Fruit fly (Drosophila melanogaster): ENCODE measurements around the gene CG8661.

CG8661 gene

DNA sequence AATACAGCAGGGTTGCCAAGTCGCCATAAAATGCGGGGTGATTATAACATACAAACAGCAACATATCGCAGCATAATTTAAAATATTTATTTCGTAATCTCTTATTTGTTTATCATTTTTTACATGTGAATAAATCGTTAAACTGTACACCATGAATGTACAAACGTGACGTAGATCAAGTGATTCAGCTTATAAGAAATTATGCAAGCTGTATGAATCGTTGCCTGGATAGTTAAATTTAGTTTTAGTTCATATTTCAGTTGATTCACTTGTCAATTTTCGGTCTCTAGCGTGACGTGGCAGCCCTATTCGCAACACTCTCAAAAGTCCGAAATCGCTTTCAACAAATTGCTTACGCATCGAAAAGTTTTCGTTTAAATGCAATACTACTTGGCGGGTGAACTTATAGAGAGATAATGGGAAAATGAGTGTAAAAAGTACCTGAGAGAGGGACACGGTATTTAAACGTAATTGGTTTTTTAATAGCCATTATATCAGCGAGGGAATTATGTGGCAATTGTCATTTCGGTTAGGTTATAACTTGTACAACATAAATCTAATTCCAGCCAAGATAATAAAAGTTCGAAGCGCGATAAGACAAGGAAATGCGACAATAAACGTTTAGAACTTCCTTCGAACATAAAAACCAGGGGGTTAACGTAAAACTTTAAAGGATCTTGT lies 7.9 kb upstream of the CG8661 start (continued):
- TF ChIP-seq Oli (tag; optimal IDR thresholded peaks at IDR 0.05) (peak; percentile 85), Mad (GFP tag; optimal IDR thresholded peaks at IDR 0.05) (peak; percentile 36), CG11723 (GFP tag; optimal IDR thresholded peaks at IDR 0.05) (peak; percentile 46), her (GFP tag; optimal IDR thresholded peaks at IDR 0.05) (peak; percentile 15), scrt (GFP tag; optimal IDR thresholded peaks at IDR 0.05) (peak; percentile 59), CG17568 (GFP tag; optimal IDR thresholded peaks at IDR 0.05) (peak; percentile 50), odd (GFP tag; optimal IDR thresholded peaks at IDR 0.05) (peak; percentile 63), CG32532 (GFP tag; IDR thresholded peaks at IDR 0.05) (peak; percentile 58; the same call in 1 of the 2 replicates), Deaf1 (tag; optimal IDR thresholded peaks at IDR 0.05) (peak; percentile 46), twi (tag; optimal IDR thresholded peaks at IDR 0.05) (peak; percentile 32), CG2875 (GFP tag; optimal IDR thresholded peaks at IDR 0.05) (peak; percentile 44), Stat92E (GFP tag; optimal IDR thresholded peaks at IDR 0.05) (no peak), p53 (GFP tag; optimal IDR thresholded peaks at IDR 0.05) (no peak), CoRest (tag; optimal IDR thresholded peaks at IDR 0.05) (peak; percentile 87), CG2120 (GFP tag; optimal IDR thresholded peaks at IDR 0.05) (peak; percentile 76), Xbp1 (GFP tag; optimal IDR thresholded peaks at IDR 0.05) (peak; percentile 63), CG1603 (tag; optimal IDR thresholded peaks at IDR 0.05) (peak; percentile 68), CG18619 (GFP tag; optimal IDR thresholded peaks at IDR 0.05) (peak; percentile 66), CG31388 (GFP tag; optimal IDR thresholded peaks at IDR 0.05) (no peak), Dp (GFP tag; optimal IDR thresholded peaks at IDR 0.05) (no peak), CG12155 (GFP tag; optimal IDR thresholded peaks at IDR 0.05) (peak; percentile 60), CG14050 (GFP tag; IDR thresholded peaks at IDR 0.05) (peak; percentile 39; the same call in 2 of the 3 replicates), luna (GFP tag; optimal IDR thresholded peaks at IDR 0.05) (peak; percentile 37), cato (GFP tag; optimal IDR thresholded peaks at IDR 0.05; ENCODE audit: borderline replicate concordance) (no peak), lmd (GFP tag; IDR thresholded peaks at IDR 0.05) (peak; percentile 68), CG15479 (GFP tag; optimal IDR thresholded peaks at IDR 0.05) (no peak), Side (GFP tag; optimal IDR thresholded peaks at IDR 0.05) (peak; percentile 4), CG2116 (GFP tag; optimal IDR thresholded peaks at IDR 0.05) (peak; percentile 26), toy (GFP tag; IDR thresholded peaks at IDR 0.05) (no peak), CG11085 (GFP tag; IDR thresholded peaks at IDR 0.05) (0 out of 2 replicates have a peak, but pooled peaks have one; percentile 6), ato (GFP tag; IDR thresholded peaks at IDR 0.05; ENCODE audit: partially characterized antibody) (no peak), stc (GFP tag; IDR thresholded peaks at IDR 0.05) (peak; percentile 48), CG11695 (GFP tag; IDR thresholded peaks at IDR 0.05) (peak; percentile 76; the same call in 2 of the 3 replicates), CG10543 (GFP tag; optimal IDR thresholded peaks at IDR 0.05) (peak; percentile 65), CG7928 (GFP tag; optimal IDR thresholded peaks at IDR 0.05) (peak; percentile 40), fd102C (GFP tag; optimal IDR thresholded peaks at IDR 0.05) (no peak), Ssrp (tag; optimal IDR thresholded peaks at IDR 0.05) (peak; percentile 64), Sry-δ (GFP tag; optimal IDR thresholded peaks at IDR 0.05) (no peak), zfh2 (GFP tag; optimal IDR thresholded peaks at IDR 0.05) (peak; percentile 58), croc (GFP tag; conservative IDR thresholded peaks at IDR 0.05) (no peak; the same call in 2 of the 3 replicates), sim (GFP tag; IDR thresholded peaks at IDR 0.05) (no peak), CG12769 (tag; optimal IDR thresholded peaks at IDR 0.05) (peak; percentile 83), CG1832 (GFP tag; optimal IDR thresholded peaks at IDR 0.05) (no peak), CG3163 (GFP tag; optimal IDR thresholded peaks at IDR 0.05) (no peak), CG17359 (tag; optimal IDR thresholded peaks at IDR 0.05) (peak; percentile 73), shn (GFP tag; optimal IDR thresholded peaks at IDR 0.05) (peak; percentile 4), CG1647 (GFP tag; optimal IDR thresholded peaks at IDR 0.05) (no peak), CG9437 (GFP tag; optimal IDR thresholded peaks at IDR 0.05) (peak; percentile 71), CG6254 (GFP tag; optimal IDR thresholded peaks at IDR 0.05) (no peak)
